Worm (Caenorhabditis elegans) whole organism, L4 larva: ENCODE data around the gene egl-9.

ENCODE experiments used
- D1046.2 ChIP-seq: fragments of 200-800 bp; sonication (Bioruptor generic); IDR thresholded peaks from 2 replicates; pipeline ENCODE4 v1.3.6; 2022; ENCODE audit warnings: missing genetic modification characterization, missing compliant biosample characterization
- F44E2.7 ChIP-seq: fragments of 200-800 bp; sonication (Bioruptor generic); IDR thresholded peaks from 2 replicates; pipeline ENCODE4 v2.1.2; 2022; ENCODE audit warnings: missing genetic modification characterization, missing compliant biosample characterization
- F49E8.2 ChIP-seq: sonication (generic microtip); optimal IDR thresholded peaks from 2 replicates; lab custom pipeline; 2016; ENCODE audit warnings: missing compliant biosample characterization, mild to moderate bottlenecking, missing genetic modification characterization, borderline replicate concordance
- Y48G9A.11 ChIP-seq: fragments of 200-800 bp; sonication (Bioruptor generic); IDR thresholded peaks from 2 replicates; pipeline ENCODE4 v1.3.6; 2022; ENCODE audit warnings: missing genetic modification reagents, missing genetic modification characterization, missing compliant biosample characterization
- ZK546.5 ChIP-seq, 2 experiments: sonication (generic microtip); optimal IDR thresholded peaks; 2 replicates each; lab custom pipeline; 2017; ENCODE audit warnings: missing biosample characterization in 2 of 2, missing genetic modification characterization in 2 of 2
- ceh-20 ChIP-seq: fragments of 200-800 bp; sonication (Bioruptor generic); IDR thresholded peaks from 2 replicates; pipeline ENCODE4 v1.3.6; 2022; ENCODE audit warnings: missing genetic modification reagents, missing genetic modification characterization, missing compliant biosample characterization
- ceh-32 ChIP-seq: sonication (generic microtip); optimal IDR thresholded peaks from 2 replicates; lab custom pipeline; 2016; ENCODE audit warnings: mild to moderate bottlenecking, missing genetic modification characterization, missing compliant biosample characterization; ENCODE audit not compliant: poor library complexity
- ceh-62 ChIP-seq: sonication (generic microtip); optimal IDR thresholded peaks from 2 replicates; lab custom pipeline; 2017; ENCODE audit warnings: missing biosample characterization, missing genetic modification characterization
- ces-1 ChIP-seq: fragments of 150-350 bp; sonication (generic microtip); optimal IDR thresholded peaks from 4 replicates; lab custom pipeline; 2014; ENCODE audit warnings: missing biosample characterization, missing genetic modification reagents, missing genetic modification characterization
- daf-12 ChIP-seq: fragments of 150-350 bp; optimal IDR thresholded peaks from 2 replicates; lab custom pipeline; 2014; ENCODE audit warnings: missing biosample characterization, missing genetic modification reagents, missing genetic modification characterization
- daf-16 ChIP-seq, 3 experiments: sonication (generic microtip); optimal IDR thresholded peaks; 2 replicates each; lab custom pipeline; 2016 to 2017; ENCODE audit warnings: missing genetic modification characterization in 3 of 3, missing genetic modification reagents in 3 of 3, mild to moderate bottlenecking in 2 of 3, missing compliant biosample characterization in 2 of 3, missing biosample characterization in 1 of 3, moderate library complexity in 1 of 3
- daf-19 ChIP-seq: fragments of 200-800 bp; sonication (Bioruptor generic); conservative IDR thresholded peaks from 2 replicates; pipeline ENCODE4 v1.3.6; 2022; ENCODE audit warnings: missing genetic modification characterization, missing compliant biosample characterization
- dmd-6 ChIP-seq: fragments of 200-800 bp; sonication (Bioruptor generic); IDR thresholded peaks from 2 replicates; pipeline ENCODE4 v1.3.6; 2022; ENCODE audit warnings: missing genetic modification reagents, missing genetic modification characterization, missing compliant biosample characterization
- dve-1 ChIP-seq: sonication (generic microtip); optimal IDR thresholded peaks from 2 replicates; lab custom pipeline; 2017; ENCODE audit warnings: antibody characterized with exemption, mild to moderate bottlenecking, missing genetic modification characterization, missing compliant biosample characterization; ENCODE audit not compliant: insufficient read depth
- egl-43 ChIP-seq: fragments of 200-800 bp; sonication (Bioruptor generic); IDR thresholded peaks from 2 replicates; pipeline ENCODE4 v1.3.6; 2022; ENCODE audit warnings: missing genetic modification reagents, missing genetic modification characterization, missing compliant biosample characterization
- fkh-10 ChIP-seq: fragments of 150-350 bp; optimal IDR thresholded peaks from 2 replicates; lab custom pipeline; 2014; ENCODE audit warnings: missing biosample characterization, missing genetic modification reagents, missing genetic modification characterization
- hif-1 ChIP-seq, 2 experiments: sonication (generic microtip); optimal IDR thresholded peaks; 2 replicates each; lab custom pipeline; 2016 to 2017; ENCODE audit warnings: missing compliant biosample characterization in 2 of 2, missing genetic modification characterization in 2 of 2, missing genetic modification reagents in 2 of 2, missing genotype in 2 of 2, mild to moderate bottlenecking in 1 of 2
- hlh-11 ChIP-seq: fragments of 200-800 bp; sonication (Bioruptor generic); optimal IDR thresholded peaks from 2 replicates; lab custom pipeline; 2018; ENCODE audit warnings: mild to moderate bottlenecking, missing genetic modification characterization, missing compliant biosample characterization
- hlh-30 ChIP-seq: sonication (generic microtip); optimal IDR thresholded peaks from 2 replicates; lab custom pipeline; 2017; ENCODE audit warnings: antibody characterized with exemption, mild to moderate bottlenecking, missing genetic modification characterization, missing compliant biosample characterization; ENCODE audit not compliant: insufficient read depth
- hmg-1.1 ChIP-seq: fragments of 200-800 bp; sonication (Bioruptor generic); IDR thresholded peaks from 2 replicates; pipeline ENCODE4 v1.3.6; 2022; ENCODE audit warnings: missing genetic modification reagents, missing genetic modification characterization, missing compliant biosample characterization
- jun-1 ChIP-seq: fragments of 150-350 bp; optimal IDR thresholded peaks from 2 replicates; lab custom pipeline; 2014; ENCODE audit warnings: missing biosample characterization, missing genetic modification reagents, missing genetic modification characterization
- lin-1 ChIP-seq: fragments of 200-800 bp; sonication (Bioruptor generic); IDR thresholded peaks from 2 replicates; pipeline ENCODE4 v1.3.6; 2022; ENCODE audit warnings: missing genetic modification reagents, missing genetic modification characterization, missing compliant biosample characterization
- lin-15B ChIP-seq: fragments of 150-350 bp; sonication (generic microtip); optimal IDR thresholded peaks from 3 replicates; lab custom pipeline; 2014; ENCODE audit warnings: missing biosample characterization, missing genetic modification characterization
- lin-29 ChIP-seq: fragments of 200-800 bp; sonication (Bioruptor generic); IDR thresholded peaks from 2 replicates; pipeline ENCODE4 v1.3.6; 2022; ENCODE audit warnings: missing genetic modification reagents, missing genetic modification characterization, missing compliant biosample characterization
- lsy-2 ChIP-seq, 2 experiments: fragments of 150-350 bp in 1 of 2; sonication (generic microtip) in 1 of 2; optimal IDR thresholded peaks; 2 replicates each; lab custom pipeline; 2014 to 2017; ENCODE audit warnings: missing biosample characterization in 2 of 2, missing genetic modification characterization in 2 of 2
- madf-5 ChIP-seq, 2 experiments: fragments of 200-800 bp; sonication (Bioruptor generic); IDR thresholded peaks; 2 replicates each; pipeline ENCODE4 v1.3.6; 2022; ENCODE audit warnings: missing compliant biosample characterization in 2 of 2, missing genetic modification characterization in 2 of 2
- mdl-1 ChIP-seq, 2 experiments: fragments of 150-350 bp in 1 of 2; sonication (generic microtip) in 1 of 2; optimal IDR thresholded peaks; 2 replicates each; lab custom pipeline; 2014 to 2017; ENCODE audit warnings: missing biosample characterization in 2 of 2, missing genetic modification characterization in 2 of 2
- mes-2 ChIP-seq: sonication (generic microtip); optimal IDR thresholded peaks from 2 replicates; lab custom pipeline; 2016; ENCODE audit warnings: missing genotype, mild to moderate bottlenecking, missing genetic modification characterization, missing compliant biosample characterization; ENCODE audit not compliant: poor library complexity, severe bottlenecking
- mxl-3 ChIP-seq: fragments of 200-800 bp; sonication (Bioruptor generic); optimal IDR thresholded peaks from 2 replicates; lab custom pipeline; 2018; ENCODE audit warnings: mild to moderate bottlenecking, missing genetic modification characterization, missing compliant biosample characterization
- nhr-11 ChIP-seq: fragments of 150-350 bp; optimal IDR thresholded peaks from 2 replicates; lab custom pipeline; 2014; ENCODE audit warnings: missing biosample characterization, missing genetic modification characterization
- nhr-28 ChIP-seq: fragments of 150-350 bp; optimal IDR thresholded peaks from 2 replicates; lab custom pipeline; 2014; ENCODE audit warnings: missing biosample characterization, missing genetic modification characterization
- nhr-77 ChIP-seq: fragments of 150-350 bp; optimal IDR thresholded peaks from 2 replicates; lab custom pipeline; 2014; ENCODE audit warnings: missing biosample characterization, missing genetic modification characterization
- pha-4 ChIP-seq, 2 experiments: fragments of 150-350 bp in 1 of 2; fragments of 200-800 bp in 1 of 2; sonication (Bioruptor generic) in 1 of 2; IDR thresholded peaks in 1 of 2; optimal IDR thresholded peaks in 1 of 2; 2 replicates each; pipeline versions ENCODE4 v1.3.6 to Lab custom; 2014 to 2022; ENCODE audit warnings: missing genetic modification characterization in 2 of 2, missing genetic modification reagents in 2 of 2, missing biosample characterization in 1 of 2, missing compliant biosample characterization in 1 of 2
- php-3 ChIP-seq: fragments of 200-800 bp; sonication (Bioruptor generic); IDR thresholded peaks from 2 replicates; pipeline ENCODE4 v1.3.6; 2022; ENCODE audit warnings: missing genetic modification reagents, missing genetic modification characterization, missing compliant biosample characterization
- pqm-1 ChIP-seq: sonication (generic microtip); optimal IDR thresholded peaks from 2 replicates; lab custom pipeline; 2017; ENCODE audit warnings: missing biosample characterization, missing genetic modification characterization
- snpc-1.2 ChIP-seq: fragments of 200-800 bp; sonication (Bioruptor generic); IDR thresholded peaks from 2 replicates; pipeline ENCODE4 v1.3.6; 2022; ENCODE audit warnings: missing genetic modification reagents, missing genetic modification characterization, missing compliant biosample characterization
- unc-39 ChIP-seq: sonication (generic microtip); optimal IDR thresholded peaks from 2 replicates; lab custom pipeline; 2017; ENCODE audit warnings: missing biosample characterization, missing genetic modification characterization
- vab-7 ChIP-seq: fragments of 200-800 bp; sonication (Bioruptor generic); IDR thresholded peaks from 2 replicates; pipeline ENCODE4 v1.3.6; 2022; ENCODE audit warnings: missing genetic modification reagents, missing genetic modification characterization, missing compliant biosample characterization
- zag-1 ChIP-seq: fragments of 150-350 bp; optimal IDR thresholded peaks from 2 replicates; lab custom pipeline; 2014; ENCODE audit warnings: missing biosample characterization, missing genetic modification characterization
- zfp-2 ChIP-seq: sonication (generic microtip); optimal IDR thresholded peaks from 2 replicates; lab custom pipeline; 2016; ENCODE audit warnings: mild to moderate bottlenecking, missing genetic modification characterization, missing compliant biosample characterization
- ztf-11 ChIP-seq: fragments of 150-350 bp; optimal IDR thresholded peaks from 2 replicates; lab custom pipeline; 2014; ENCODE audit warnings: missing biosample characterization, missing genetic modification characterization

Gene egl-9

DNA sequence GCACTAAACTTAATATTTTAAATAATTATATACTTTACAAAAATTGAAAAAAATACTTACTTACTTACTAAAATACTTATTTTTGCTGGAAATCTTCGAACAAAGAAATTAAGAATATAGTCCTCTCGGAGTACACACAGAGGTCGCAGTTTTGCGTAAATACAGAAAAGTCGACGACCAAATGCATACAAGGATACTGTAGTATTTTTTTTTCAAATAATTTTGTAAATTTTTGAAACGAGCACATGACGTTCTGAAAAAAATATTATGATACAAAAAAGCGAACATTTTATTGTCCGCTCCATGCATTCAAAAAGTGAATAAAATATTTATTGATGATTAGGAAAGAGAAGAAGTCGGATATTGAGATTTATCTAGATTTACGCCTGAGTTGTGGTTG, 42.1 kb upstream of the egl-9 start, which contains the start of gene apc-10:
apc-10 (minus strand) TSS at position 101 of the 400 bp plus-strand sequence.
- TF ChIP-seq zag-1 (tag; lab: Kevin White, UChicago) (no peak), daf-19 (GFP tag; lab: Robert Waterston, UW) (no peak), F49E8.2 (tag; lab: Kevin White, UChicago) (no peak), hif-1 (tag; optimal IDR thresholded peaks at IDR 0.05; lab: Kevin White, UChicago) (no peak), egl-43 (GFP tag; lab: Robert Waterston, UW) (no peak), ceh-62 (tag; lab: Kevin White, UChicago) (no peak), nhr-11 (tag; lab: Kevin White, UChicago) (no peak)

DNA sequence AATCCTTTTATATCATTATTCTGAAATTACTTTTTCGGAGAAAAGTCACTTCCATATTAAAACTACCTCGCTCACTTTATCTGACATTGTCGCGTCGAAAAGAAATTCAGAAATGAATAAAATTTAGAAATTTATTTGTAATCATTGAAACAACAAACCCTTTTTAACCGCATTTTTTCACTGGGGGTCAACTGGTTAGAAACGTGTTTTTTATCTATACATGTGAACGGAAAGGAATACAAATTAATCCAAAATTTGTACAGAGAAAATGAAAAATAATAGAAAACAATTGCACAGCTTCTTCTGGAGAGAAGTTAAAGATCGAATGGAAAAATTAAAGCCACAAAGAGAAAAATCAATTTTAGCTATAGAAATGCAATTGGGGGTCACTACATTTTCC, 39.7 kb upstream of the egl-9 start, which contains the start of gene tag-314:
tag-314 (minus strand) TSS at position 101 of the 400 bp plus-strand sequence.
- no peak for TF ChIP-seq dmd-6 (GFP tag; lab: Robert Waterston, UW)
- TF ChIP-seq unc-39: no peak
- no peak for TF ChIP-seq madf-5 (GFP tag; IDR thresholded peaks at IDR 0.05; lab: Robert Waterston, UW)
- no peak for TF ChIP-seq Y48G9A.11
- no peak for TF ChIP-seq hmg-1.1 (GFP tag; lab: Robert Waterston, UW)
- no peak for TF ChIP-seq lin-15B
- no peak for TF ChIP-seq vab-7 (GFP tag; lab: Robert Waterston, UW)
- no peak for TF ChIP-seq mes-2
- no peak for TF ChIP-seq F44E2.7 (GFP tag; lab: Robert Waterston, UW)
- no peak for TF ChIP-seq zfp-2 (tag; lab: Kevin White, UChicago)
- no peak for TF ChIP-seq daf-12 (tag; lab: Kevin White, UChicago)
- no peak for TF ChIP-seq ces-1 (GFP tag; lab: Kevin White, UChicago)
- TF ChIP-seq fkh-10 (GFP tag; lab: Kevin White, UChicago): no peak
- no peak for TF ChIP-seq lin-29 (GFP tag; lab: Robert Waterston, UW)
- TF ChIP-seq ztf-11: no peak
- TF ChIP-seq lsy-2 (tag; optimal IDR thresholded peaks at IDR 0.05; lab: Kevin White, UChicago): no peak
- TF ChIP-seq D1046.2 (GFP tag; lab: Robert Waterston, UW): no peak

DNA sequence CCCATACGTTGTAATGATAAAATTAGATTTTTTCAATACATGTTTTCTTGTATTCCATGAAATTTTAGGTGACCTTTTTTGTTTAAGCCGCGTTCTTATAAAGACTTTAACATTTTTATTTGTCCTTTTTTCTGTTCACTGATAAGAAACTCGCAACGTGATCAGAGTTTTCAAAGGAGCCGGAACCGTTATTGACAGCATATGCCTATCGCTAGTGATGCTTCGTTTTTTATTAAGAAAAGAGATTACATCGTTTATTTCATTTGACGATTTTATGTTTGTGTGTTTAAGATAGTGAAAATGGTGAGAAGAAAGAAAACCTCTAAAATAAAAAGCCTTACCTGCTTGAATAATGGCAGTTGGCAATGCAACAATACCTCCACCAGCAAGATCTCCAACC, 35.7 kb upstream of the egl-9 start:
- TF ChIP-seq dve-1 (tag; lab: Kevin White, UChicago) (peak; percentile 88), jun-1 (tag; lab: Kevin White, UChicago) (no peak), dmd-6 (GFP tag; lab: Robert Waterston, UW) (peak; percentile 89), D1046.2 (GFP tag; lab: Robert Waterston, UW) (no peak), snpc-1.2 (no peak), mxl-3 (GFP tag; lab: Kevin White, UChicago) (no peak), php-3 (GFP tag; lab: Robert Waterston, UW) (peak; percentile 89), daf-16 (GFP tag; optimal IDR thresholded peaks at IDR 0.05; lab: Kevin White, UChicago) (peak in 1 of 2 experiments; percentile 6), daf-16 (tag; optimal IDR thresholded peaks at IDR 0.05; lab: Kevin White, UChicago) (peak; percentile 91), hlh-11 (peak; percentile 74), nhr-28 (tag; lab: Kevin White, UChicago) (peak; percentile 87), ceh-20 (GFP tag; lab: Robert Waterston, UW) (0 out of 2 replicates have a peak, but pooled peaks have one; percentile 17), nhr-77 (tag; lab: Kevin White, UChicago) (peak; percentile 61), hlh-30 (peak; percentile 31), ZK546.5 (tag; optimal IDR thresholded peaks at IDR 0.05; lab: Kevin White, UChicago) (no peak), pqm-1 (tag; lab: Kevin White, UChicago) (peak; percentile 99), pha-4 (GFP tag; IDR thresholded peaks at IDR 0.05; lab: Robert Waterston, UW) (peak; percentile 34; the same call in 1 of the 2 replicates), pha-4 (tag; optimal IDR thresholded peaks at IDR 0.05; lab: Kevin White, UChicago) (no peak), mdl-1 (tag; optimal IDR thresholded peaks at IDR 0.05; lab: Kevin White, UChicago) (peak in 1 of 2 experiments; percentile 64), lin-1 (GFP tag; lab: Robert Waterston, UW) (peak; percentile 56; the same call in 1 of the 2 replicates), ceh-32 (tag; lab: Kevin White, UChicago) (no peak)
- TF ChIP-seq, all 104 proteins: peak for 13
